Worm (Caenorhabditis elegans) whole organism, late embryonic: ENCODE data around the gene cpg-2.

Source experiments
- C38D4.7 ChIP-seq: fragments of 200-800 bp; sonication (Bioruptor generic); optimal IDR thresholded peaks from 2 replicates; lab custom pipeline; 2018; ENCODE audit warnings: mild to moderate bottlenecking, missing genetic modification characterization, moderate library complexity, missing compliant biosample characterization
- ceh-19 ChIP-seq: fragments of 200-800 bp; sonication (Bioruptor generic); optimal IDR thresholded peaks from 2 replicates; lab custom pipeline; 2018; ENCODE audit warnings: mild to moderate bottlenecking, missing genetic modification characterization, missing compliant biosample characterization
- pha-4 ChIP-seq: fragments of 150-350 bp; optimal IDR thresholded peaks from 2 replicates; lab custom pipeline; 2018; ENCODE audit warnings: missing biosample characterization, missing genetic modification reagents, missing genetic modification characterization
- tbx-2 ChIP-seq: sonication (generic microtip); optimal IDR thresholded peaks from 2 replicates; lab custom pipeline; 2016; ENCODE audit warnings: missing genetic modification characterization, missing compliant biosample characterization
- zip-5 ChIP-seq: sonication (generic microtip); optimal IDR thresholded peaks from 2 replicates; lab custom pipeline; 2016; ENCODE audit warnings: missing genetic modification characterization, missing compliant biosample characterization

ce11 chrIII:7072452-7072851 lies 31.3 kb downstream of the cpg-2 start, which contains the start of gene lin-37:
- no peak for TF ChIP-seq tbx-2 (tag; lab: Kevin White, UChicago)
- TF ChIP-seq C38D4.7 (GFP tag; lab: Kevin White, UChicago), result no peak
- no peak for TF ChIP-seq ceh-19 (GFP tag; lab: Kevin White, UChicago)
- no peak for TF ChIP-seq pha-4 (tag; lab: Kevin White, UChicago)
- no peak for TF ChIP-seq zip-5 (tag; lab: Kevin White, UChicago)
